Worm (Caenorhabditis elegans): Measurements from ENCODE around the gene R07B7.2.
A peak's percentile ranks its signal among the peaks of the same experiment; 100 is the strongest.

R07B7.2 gene

DNA sequence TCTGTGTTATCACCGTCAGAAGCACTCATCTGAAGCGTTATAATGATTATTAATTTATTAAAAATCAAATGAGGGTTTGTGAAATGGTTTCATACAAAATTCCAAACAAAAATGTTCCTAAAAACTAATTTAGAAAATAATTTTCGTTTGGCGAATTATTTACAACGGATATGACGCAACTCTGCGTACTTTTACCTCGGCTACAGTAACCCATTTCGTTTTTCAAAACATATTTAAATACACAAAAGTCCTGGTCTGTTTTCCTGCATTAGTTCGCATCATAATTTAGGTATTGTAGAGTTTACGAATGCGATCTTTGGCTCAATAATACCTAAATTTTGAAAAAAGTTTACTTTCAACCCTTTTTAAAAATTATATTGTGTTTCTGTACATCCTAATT is at the start of gene R07B7.2:
R07B7.2 (minus strand) TSS at position 35 of the 400 bp plus-strand sequence.
- TF ChIP-seq fkh-2 (tag; optimal IDR thresholded peaks at IDR 0.05) (no peak), unc-39 (tag; optimal IDR thresholded peaks at IDR 0.05) (no peak), ZK546.5 (tag; optimal IDR thresholded peaks at IDR 0.05) (no peak), ztf-4 (tag; optimal IDR thresholded peaks at IDR 0.05) (no peak), nhr-28 (tag; optimal IDR thresholded peaks at IDR 0.05) (no peak), pha-4 (tag; optimal IDR thresholded peaks at IDR 0.05) (no peak), snpc-4 (tag; optimal IDR thresholded peaks at IDR 0.05) (no peak), jun-1 (tag; optimal IDR thresholded peaks at IDR 0.05) (no peak), fkh-10 (GFP tag; optimal IDR thresholded peaks at IDR 0.05) (no peak), nfya-1 (tag; optimal IDR thresholded peaks at IDR 0.05; ENCODE audit: insufficient read depth) (no peak), ceh-9 (tag; optimal IDR thresholded peaks at IDR 0.05) (no peak), egl-5 (tag; optimal IDR thresholded peaks at IDR 0.05) (no peak), lsy-12 (tag; optimal IDR thresholded peaks at IDR 0.05) (no peak), sea-2 (GFP tag; optimal IDR thresholded peaks at IDR 0.05) (no peak)

DNA sequence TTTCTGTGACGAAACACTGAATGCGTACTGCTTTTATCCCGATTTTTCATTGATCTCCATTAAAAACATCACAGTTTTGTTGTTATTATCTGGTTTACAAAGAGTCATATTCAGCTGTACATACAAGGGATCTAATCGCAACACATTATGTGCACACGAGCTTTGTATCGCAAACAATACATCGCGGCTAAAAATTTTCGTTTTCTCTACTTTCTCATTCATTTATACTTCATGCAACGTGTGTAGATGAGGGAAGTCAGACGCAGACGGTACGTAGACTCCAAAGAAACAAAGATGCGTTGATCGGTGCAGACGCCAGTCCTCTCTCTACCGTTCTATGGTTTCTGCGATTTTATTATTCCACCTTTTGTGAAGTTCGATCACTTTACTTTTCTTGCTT is 47.3 kb upstream of the R07B7.2 start, which contains the start of gene nhr-136:
nhr-136 (plus strand) TSS at position 301 of the 400 bp plus-strand sequence.
- TF ChIP-seq eor-1 (tag; optimal IDR thresholded peaks at IDR 0.05): no peak
- TF ChIP-seq nhr-25 (tag; optimal IDR thresholded peaks at IDR 0.05): no peak
- no peak for TF ChIP-seq nfya-1 (tag; optimal IDR thresholded peaks at IDR 0.05; ENCODE audit: insufficient read depth)
- TF ChIP-seq tbx-2 (tag; optimal IDR thresholded peaks at IDR 0.05): no peak
- TF ChIP-seq daf-12 (tag; optimal IDR thresholded peaks at IDR 0.05): no peak
- TF ChIP-seq unc-62 (GFP tag; optimal IDR thresholded peaks at IDR 0.05): no peak
- no peak for TF ChIP-seq snpc-4 (tag; optimal IDR thresholded peaks at IDR 0.05)
- no peak for TF ChIP-seq egl-27 (tag; optimal IDR thresholded peaks at IDR 0.05)
- no peak for TF ChIP-seq sea-2 (GFP tag; optimal IDR thresholded peaks at IDR 0.05)
- no peak for TF ChIP-seq elt-2 (tag; optimal IDR thresholded peaks at IDR 0.05)
- TF ChIP-seq nhr-76 (tag; optimal IDR thresholded peaks at IDR 0.05): no peak
- no peak for TF ChIP-seq ztf-4 (tag; optimal IDR thresholded peaks at IDR 0.05)
- TF ChIP-seq pha-4 (tag; optimal IDR thresholded peaks at IDR 0.05): no peak
- no peak for TF ChIP-seq ztf-11 (tag; optimal IDR thresholded peaks at IDR 0.05)
- no peak for TF ChIP-seq jun-1 (tag; optimal IDR thresholded peaks at IDR 0.05)
- no peak for TF ChIP-seq nhr-23 (tag; optimal IDR thresholded peaks at IDR 0.05)

DNA sequence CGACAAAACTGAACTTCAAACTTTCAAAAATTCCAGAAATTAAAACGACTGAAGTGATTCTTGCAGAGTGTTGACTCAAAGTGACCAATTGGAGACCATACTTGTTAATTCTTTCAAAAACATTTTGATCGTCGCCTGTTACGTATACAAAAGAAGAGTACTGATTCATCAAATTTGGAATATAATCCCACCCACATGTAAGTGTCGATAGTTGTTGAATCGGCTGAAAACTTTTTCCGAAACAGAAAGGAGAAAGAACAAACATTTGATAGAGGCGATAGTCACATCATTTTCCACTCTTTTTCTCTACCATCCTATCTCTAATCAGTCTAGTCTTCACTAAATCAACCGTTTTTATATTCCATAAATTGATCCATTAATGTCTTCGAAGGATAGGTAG is 44.4 kb upstream of the R07B7.2 start, which contains the start of gene nhr-153:
nhr-153 (plus strand) TSS at position 301 of the 400 bp plus-strand sequence.
- TF ChIP-seq elt-1 (tag; optimal IDR thresholded peaks at IDR 0.05) (no peak), nhr-43 (tag; optimal IDR thresholded peaks at IDR 0.05; ENCODE audit: poor library complexity, severe bottlenecking) (no peak), mml-1 (tag; optimal IDR thresholded peaks at IDR 0.05) (no peak), nfya-1 (tag; optimal IDR thresholded peaks at IDR 0.05; ENCODE audit: insufficient read depth) (no peak), lin-15B (tag; optimal IDR thresholded peaks at IDR 0.05) (no peak), tbx-2 (tag; optimal IDR thresholded peaks at IDR 0.05) (no peak), unc-62 (GFP tag; optimal IDR thresholded peaks at IDR 0.05) (no peak), pqm-1 (tag; optimal IDR thresholded peaks at IDR 0.05) (peak; percentile 34), elt-2 (tag; optimal IDR thresholded peaks at IDR 0.05) (peak; percentile 17), mdl-1 (tag; optimal IDR thresholded peaks at IDR 0.05) (no peak)

DNA sequence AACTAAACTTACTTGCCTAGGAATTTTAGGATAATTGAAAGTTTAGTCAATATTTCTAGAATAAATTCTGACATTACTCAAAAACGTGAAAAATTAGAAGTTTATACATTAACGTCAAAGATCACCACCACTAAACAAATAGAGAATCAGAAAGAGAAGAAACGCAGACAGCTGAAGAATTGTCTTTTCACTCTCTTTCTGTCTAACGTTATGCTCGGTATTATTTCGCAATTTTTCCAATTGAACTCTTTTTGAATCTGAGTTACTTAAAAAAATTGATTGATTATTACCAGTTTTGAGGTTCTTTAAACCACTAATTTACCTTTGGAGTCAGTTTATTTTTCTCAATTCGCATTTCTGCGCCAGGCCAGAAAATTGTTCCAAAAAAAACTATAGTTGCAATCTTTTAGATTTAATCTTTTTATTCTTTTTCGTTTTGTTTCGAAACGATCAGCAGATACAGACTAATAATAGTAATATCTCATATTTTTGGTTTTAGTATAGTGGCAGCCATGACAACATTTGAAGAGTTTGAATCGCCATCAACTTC is 41.3 kb upstream of the R07B7.2 start, which contains the start of gene nhr-154:
nhr-154 (plus strand) TSS at position 500 of the 550 bp plus-strand sequence.
- TF ChIP-seq elt-2 (tag; optimal IDR thresholded peaks at IDR 0.05): peak; percentile 23
- TF ChIP-seq snpc-4 (tag; optimal IDR thresholded peaks at IDR 0.05): peak; percentile 32
- TF ChIP-seq ceh-28 (tag; optimal IDR thresholded peaks at IDR 0.05): peak; percentile 42
- TF ChIP-seq pqm-1 (tag; optimal IDR thresholded peaks at IDR 0.05): peak; percentile 25
- TF ChIP-seq tbx-2 (tag; optimal IDR thresholded peaks at IDR 0.05): no peak
- peak; percentile 25 for TF ChIP-seq hmg-11 (tag; optimal IDR thresholded peaks at IDR 0.05)
- TF ChIP-seq fos-1 (tag; optimal IDR thresholded peaks at IDR 0.05): no peak
- TF ChIP-seq pha-4 (tag; optimal IDR thresholded peaks at IDR 0.05): peak; percentile 75

DNA sequence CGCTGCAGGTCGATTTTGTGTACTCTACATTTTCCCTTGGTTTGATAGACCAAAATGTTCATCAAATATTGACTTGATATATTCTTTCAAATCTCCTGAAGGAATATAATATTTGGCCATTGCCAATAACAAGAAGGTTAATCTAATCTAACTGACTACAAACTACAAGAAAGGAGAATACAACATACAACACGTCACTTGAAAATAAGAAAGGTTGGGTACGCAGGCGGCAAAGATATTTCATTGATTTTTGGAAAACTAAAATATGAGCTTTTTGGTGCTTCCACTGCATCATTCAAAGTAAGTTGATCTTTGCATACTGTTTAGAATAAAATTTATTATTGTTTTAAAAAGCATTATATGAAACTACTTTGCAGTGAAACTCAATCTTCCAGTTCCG is 38.6 kb upstream of the R07B7.2 start, which contains the start of gene nhr-209:
nhr-209 (plus strand) TSS at position 27 of the 400 bp plus-strand sequence.
- TF ChIP-seq nhr-76 (tag; optimal IDR thresholded peaks at IDR 0.05): no peak
- no peak for TF ChIP-seq nhr-67 (tag; optimal IDR thresholded peaks at IDR 0.05)
- TF ChIP-seq ceh-28 (tag; optimal IDR thresholded peaks at IDR 0.05): no peak
- TF ChIP-seq nhr-237 (tag; optimal IDR thresholded peaks at IDR 0.05): no peak
- TF ChIP-seq lsy-12 (tag; optimal IDR thresholded peaks at IDR 0.05): no peak
- TF ChIP-seq tbx-2 (tag; optimal IDR thresholded peaks at IDR 0.05): no peak
- no peak for TF ChIP-seq ama-1 (optimal IDR thresholded peaks at IDR 0.05)
- TF ChIP-seq elt-2 (tag; optimal IDR thresholded peaks at IDR 0.05): no peak
- no peak for TF ChIP-seq lin-15B (tag; optimal IDR thresholded peaks at IDR 0.05)
- TF ChIP-seq sea-2 (GFP tag; optimal IDR thresholded peaks at IDR 0.05): no peak
- no peak for TF ChIP-seq eor-1 (tag; optimal IDR thresholded peaks at IDR 0.05)

Measured in whole organism, L3 larva.